Worm (Caenorhabditis elegans) whole organism, L4 larva: ENCODE data around the gene clec-51.
A peak's percentile ranks its signal among the peaks of the same experiment; 100 is the strongest.

Source experiments
- F10B5.3 ChIP-seq: sonication (generic microtip); optimal IDR thresholded peaks from 2 replicates; lab custom pipeline; 2016; ENCODE audit warnings: mild to moderate bottlenecking, missing genetic modification characterization, missing compliant biosample characterization
- F26F4.8 ChIP-seq: fragments of 200-800 bp; sonication (Bioruptor generic); conservative IDR thresholded peaks from 2 replicates; pipeline ENCODE4 v1.3.6; 2022; ENCODE audit warnings: missing genetic modification characterization, missing compliant biosample characterization
- T26A8.4 ChIP-seq: fragments of 200-800 bp; sonication (Bioruptor generic); IDR thresholded peaks from 2 replicates; pipeline ENCODE4 v1.3.6; 2022; ENCODE audit warnings: missing genetic modification characterization, missing compliant biosample characterization
- Y105C5A.15 ChIP-seq: fragments of 200-800 bp; sonication (Bioruptor generic); IDR thresholded peaks from 2 replicates; pipeline ENCODE4 v1.3.6; 2022; ENCODE audit warnings: missing genetic modification characterization, missing compliant biosample characterization
- Y5F2A.4 ChIP-seq: fragments of 200-800 bp; sonication (Bioruptor generic); optimal IDR thresholded peaks from 2 replicates; lab custom pipeline; 2018; ENCODE audit warnings: mild to moderate bottlenecking, missing genetic modification characterization, missing compliant biosample characterization
- Y75B8A.6 ChIP-seq: fragments of 200-800 bp; sonication (Bioruptor generic); IDR thresholded peaks from 2 replicates; pipeline ENCODE4 v1.3.6; 2022; ENCODE audit warnings: missing genetic modification reagents, missing genetic modification characterization, missing compliant biosample characterization
- ZK337.2 ChIP-seq: fragments of 200-800 bp; sonication (Bioruptor generic); IDR thresholded peaks from 2 replicates; pipeline ENCODE4 v1.3.6; 2022; ENCODE audit warnings: missing genetic modification reagents, missing genetic modification characterization, missing compliant biosample characterization
- aha-1 ChIP-seq: fragments of 150-350 bp; peaks from one replicate; lab custom pipeline; 2014; ENCODE audit warnings: missing biosample characterization, missing genetic modification characterization
- aly-2 ChIP-seq: sonication (generic microtip); optimal IDR thresholded peaks from 2 replicates; lab custom pipeline; 2018; ENCODE audit warnings: missing biosample characterization, missing genetic modification characterization
- ceh-20 ChIP-seq: fragments of 200-800 bp; sonication (Bioruptor generic); IDR thresholded peaks from 2 replicates; pipeline ENCODE4 v1.3.6; 2022; ENCODE audit warnings: missing genetic modification reagents, missing genetic modification characterization, missing compliant biosample characterization
- ceh-28 ChIP-seq: fragments of 150-350 bp; optimal IDR thresholded peaks from 2 replicates; lab custom pipeline; 2014; ENCODE audit warnings: missing biosample characterization, missing genetic modification reagents, missing genetic modification characterization
- ceh-32 ChIP-seq: sonication (generic microtip); optimal IDR thresholded peaks from 2 replicates; lab custom pipeline; 2016; ENCODE audit warnings: mild to moderate bottlenecking, missing genetic modification characterization, missing compliant biosample characterization; ENCODE audit not compliant: poor library complexity
- ceh-44 ChIP-seq: fragments of 200-800 bp; sonication (Bioruptor generic); IDR thresholded peaks from 2 replicates; pipeline ENCODE4 v1.3.6; 2022; ENCODE audit warnings: missing genetic modification reagents, missing genetic modification characterization, missing compliant biosample characterization
- ceh-82 ChIP-seq: sonication (generic microtip); optimal IDR thresholded peaks from 2 replicates; lab custom pipeline; 2017; ENCODE audit warnings: missing biosample characterization, missing genetic modification characterization
- ces-1 ChIP-seq: fragments of 150-350 bp; sonication (generic microtip); optimal IDR thresholded peaks from 4 replicates; lab custom pipeline; 2014; ENCODE audit warnings: missing biosample characterization, missing genetic modification reagents, missing genetic modification characterization
- cey-2 ChIP-seq: sonication (generic microtip); optimal IDR thresholded peaks from 3 replicates; lab custom pipeline; 2017; ENCODE audit warnings: missing genetic modification characterization, mild to moderate bottlenecking, missing compliant biosample characterization, antibody characterized with exemption, borderline replicate concordance; ENCODE audit not compliant: insufficient read depth
- ctbp-1 ChIP-seq: fragments of 200-800 bp; sonication (Bioruptor generic); IDR thresholded peaks from 2 replicates; pipeline ENCODE4 v1.3.6; 2022; ENCODE audit warnings: missing genetic modification reagents, missing genetic modification characterization, missing compliant biosample characterization
- dmd-8 ChIP-seq: fragments of 200-800 bp; sonication (Bioruptor generic); IDR thresholded peaks from 2 replicates; pipeline ENCODE4 v1.3.6; 2022; ENCODE audit warnings: missing genetic modification characterization, missing compliant biosample characterization
- dmd-9 ChIP-seq: fragments of 200-800 bp; sonication (Bioruptor generic); IDR thresholded peaks from 2 replicates; pipeline ENCODE4 v1.3.6; 2022; ENCODE audit warnings: missing genetic modification reagents, missing genetic modification characterization, missing compliant biosample characterization
- duxl-1 ChIP-seq: sonication (generic microtip); optimal IDR thresholded peaks from 2 replicates; lab custom pipeline; 2016; ENCODE audit warnings: mild to moderate bottlenecking, missing genetic modification characterization, moderate library complexity, missing compliant biosample characterization; ENCODE audit not compliant: poor library complexity
- dve-1 ChIP-seq: sonication (generic microtip); optimal IDR thresholded peaks from 2 replicates; lab custom pipeline; 2017; ENCODE audit warnings: antibody characterized with exemption, mild to moderate bottlenecking, missing genetic modification characterization, missing compliant biosample characterization; ENCODE audit not compliant: insufficient read depth
- fkh-10 ChIP-seq: fragments of 150-350 bp; optimal IDR thresholded peaks from 2 replicates; lab custom pipeline; 2014; ENCODE audit warnings: missing biosample characterization, missing genetic modification reagents, missing genetic modification characterization
- fos-1 ChIP-seq: fragments of 150-350 bp; optimal IDR thresholded peaks from 2 replicates; lab custom pipeline; 2014; ENCODE audit warnings: missing biosample characterization, missing genetic modification characterization
- gei-8 ChIP-seq: fragments of 200-800 bp; sonication (Bioruptor generic); optimal IDR thresholded peaks from 2 replicates; lab custom pipeline; 2018; ENCODE audit warnings: mild to moderate bottlenecking, missing genetic modification characterization, missing compliant biosample characterization
- hlh-11 ChIP-seq: fragments of 200-800 bp; sonication (Bioruptor generic); optimal IDR thresholded peaks from 2 replicates; lab custom pipeline; 2018; ENCODE audit warnings: mild to moderate bottlenecking, missing genetic modification characterization, missing compliant biosample characterization
- hmg-1.1 ChIP-seq: fragments of 200-800 bp; sonication (Bioruptor generic); IDR thresholded peaks from 2 replicates; pipeline ENCODE4 v1.3.6; 2022; ENCODE audit warnings: missing genetic modification reagents, missing genetic modification characterization, missing compliant biosample characterization
- jun-1 ChIP-seq: fragments of 150-350 bp; optimal IDR thresholded peaks from 2 replicates; lab custom pipeline; 2014; ENCODE audit warnings: missing biosample characterization, missing genetic modification reagents, missing genetic modification characterization
- lin-29 ChIP-seq: fragments of 200-800 bp; sonication (Bioruptor generic); IDR thresholded peaks from 2 replicates; pipeline ENCODE4 v1.3.6; 2022; ENCODE audit warnings: missing genetic modification reagents, missing genetic modification characterization, missing compliant biosample characterization
- lin-38 ChIP-seq: fragments of 200-800 bp; sonication (Bioruptor generic); IDR thresholded peaks from 2 replicates; pipeline ENCODE4 v1.3.6; 2022; ENCODE audit warnings: missing genetic modification reagents, missing genetic modification characterization, missing compliant biosample characterization
- lin-39 ChIP-seq: fragments of 150-350 bp; optimal IDR thresholded peaks from 2 replicates; lab custom pipeline; 2014; ENCODE audit warnings: missing biosample characterization, missing genetic modification reagents, missing genetic modification characterization
- madf-5 ChIP-seq, 2 experiments: fragments of 200-800 bp; sonication (Bioruptor generic); IDR thresholded peaks; 2 replicates each; pipeline ENCODE4 v1.3.6; 2022; ENCODE audit warnings: missing compliant biosample characterization in 2 of 2, missing genetic modification characterization in 2 of 2
- mdt-29 ChIP-seq: fragments of 200-800 bp; sonication (Bioruptor generic); IDR thresholded peaks from 2 replicates; pipeline ENCODE4 v1.3.6; 2022; ENCODE audit warnings: missing genetic modification reagents, missing genetic modification characterization, missing compliant biosample characterization
- mep-1 ChIP-seq: fragments of 150-350 bp; sonication (generic microtip); optimal IDR thresholded peaks from 3 replicates; lab custom pipeline; 2014; ENCODE audit warnings: missing biosample characterization, missing genetic modification characterization
- mxl-3 ChIP-seq: fragments of 200-800 bp; sonication (Bioruptor generic); optimal IDR thresholded peaks from 2 replicates; lab custom pipeline; 2018; ENCODE audit warnings: mild to moderate bottlenecking, missing genetic modification characterization, missing compliant biosample characterization
- nhr-10 ChIP-seq: fragments of 150-350 bp; optimal IDR thresholded peaks from 2 replicates; lab custom pipeline; 2014; ENCODE audit warnings: missing biosample characterization, missing genetic modification characterization
- nhr-11 ChIP-seq: fragments of 150-350 bp; optimal IDR thresholded peaks from 2 replicates; lab custom pipeline; 2014; ENCODE audit warnings: missing biosample characterization, missing genetic modification characterization
- nhr-41 ChIP-seq: fragments of 200-800 bp; sonication (Bioruptor generic); IDR thresholded peaks from 2 replicates; pipeline ENCODE4 v1.3.6; 2022; ENCODE audit warnings: missing genetic modification reagents, missing genetic modification characterization, missing compliant biosample characterization
- nhr-42 ChIP-seq: fragments of 200-800 bp; sonication (Bioruptor generic); IDR thresholded peaks from 2 replicates; pipeline ENCODE4 v1.3.6; 2022; ENCODE audit warnings: missing genetic modification characterization, missing compliant biosample characterization
- pha-4 ChIP-seq, 2 experiments: fragments of 150-350 bp in 1 of 2; fragments of 200-800 bp in 1 of 2; sonication (Bioruptor generic) in 1 of 2; IDR thresholded peaks in 1 of 2; optimal IDR thresholded peaks in 1 of 2; 2 replicates each; pipeline versions ENCODE4 v1.3.6 to Lab custom; 2014 to 2022; ENCODE audit warnings: missing genetic modification characterization in 2 of 2, missing genetic modification reagents in 2 of 2, missing biosample characterization in 1 of 2, missing compliant biosample characterization in 1 of 2
- pqm-1 ChIP-seq: sonication (generic microtip); optimal IDR thresholded peaks from 2 replicates; lab custom pipeline; 2017; ENCODE audit warnings: missing biosample characterization, missing genetic modification characterization
- sdz-12 ChIP-seq: fragments of 200-800 bp; sonication (Bioruptor generic); optimal IDR thresholded peaks from 2 replicates; lab custom pipeline; 2018; ENCODE audit warnings: mild to moderate bottlenecking, missing genetic modification characterization, missing compliant biosample characterization
- set-16 ChIP-seq: fragments of 200-800 bp; sonication (Bioruptor generic); IDR thresholded peaks from 2 replicates; pipeline ENCODE4 v1.3.6; 2022; ENCODE audit warnings: missing genetic modification reagents, missing genetic modification characterization, missing compliant biosample characterization
- skn-1 ChIP-seq: fragments of 150-350 bp; optimal IDR thresholded peaks from 2 replicates; lab custom pipeline; 2014; ENCODE audit warnings: missing biosample characterization, missing genetic modification characterization
- snpc-1.2 ChIP-seq: fragments of 200-800 bp; sonication (Bioruptor generic); IDR thresholded peaks from 2 replicates; pipeline ENCODE4 v1.3.6; 2022; ENCODE audit warnings: missing genetic modification reagents, missing genetic modification characterization, missing compliant biosample characterization
- snpc-4 ChIP-seq: fragments of 150-350 bp; optimal IDR thresholded peaks from 2 replicates; lab custom pipeline; 2014; ENCODE audit warnings: missing biosample characterization, missing genetic modification characterization
- tra-1 ChIP-seq: fragments of 200-800 bp; sonication (Bioruptor generic); IDR thresholded peaks from 2 replicates; pipeline ENCODE4 v1.3.6; 2022; ENCODE audit warnings: missing genetic modification reagents, missing genetic modification characterization, missing compliant biosample characterization
- unc-62 ChIP-seq, 3 experiments: fragments of 150-350 bp in 1 of 3; sonication (generic microtip); optimal IDR thresholded peaks in 2 of 3; peaks in 1 of 3; 1 replicate in 1 of 3; 2 replicates in 2 of 3; lab custom pipeline; 2014 to 2017; ENCODE audit warnings: missing biosample characterization in 3 of 3, missing genetic modification characterization in 3 of 3, missing genetic modification reagents in 3 of 3, missing genotype in 1 of 3
- zag-1 ChIP-seq: fragments of 150-350 bp; optimal IDR thresholded peaks from 2 replicates; lab custom pipeline; 2014; ENCODE audit warnings: missing biosample characterization, missing genetic modification characterization
- zip-2 ChIP-seq: fragments of 150-350 bp; optimal IDR thresholded peaks from 2 replicates; lab custom pipeline; 2014; ENCODE audit warnings: missing biosample characterization, missing genetic modification characterization
- ztf-11 ChIP-seq: fragments of 150-350 bp; optimal IDR thresholded peaks from 2 replicates; lab custom pipeline; 2014; ENCODE audit warnings: missing biosample characterization, missing genetic modification characterization

Gene clec-51

ce11 chrIV:8142735-8143550 lies 20.7 kb downstream of the clec-51 start, which contains the start of gene pmk-2:
pmk-2 (plus strand) TSS chrIV:8143500.
- TF ChIP-seq ceh-28 (tag; lab: Kevin White, UChicago), result no peak
- TF ChIP-seq sdz-12 (GFP tag; lab: Kevin White, UChicago), result no peak
- no peak for TF ChIP-seq duxl-1
- TF ChIP-seq dmd-8 (GFP tag; lab: Robert Waterston, UW), result no peak
- no peak for TF ChIP-seq lin-39 (tag; lab: Kevin White, UChicago)
- TF ChIP-seq mxl-3, result no peak
- TF ChIP-seq aly-2 (tag; lab: Kevin White, UChicago), result no peak
- TF ChIP-seq fkh-10 (GFP tag; lab: Kevin White, UChicago), result no peak
- TF ChIP-seq ctbp-1, result no peak
- peak; percentile 29 for TF ChIP-seq pqm-1 (tag; lab: Kevin White, UChicago)
- TF ChIP-seq ces-1 (GFP tag; lab: Kevin White, UChicago), result no peak
- TF ChIP-seq snpc-1.2 (GFP tag; lab: Robert Waterston, UW), result no peak
- TF ChIP-seq nhr-42 (GFP tag; lab: Robert Waterston, UW), result no peak
- TF ChIP-seq cey-2 (tag; lab: Kevin White, UChicago), result no peak
- TF ChIP-seq set-16 (GFP tag; lab: Robert Waterston, UW), result no peak
- no peak for TF ChIP-seq madf-5 (GFP tag; IDR thresholded peaks at IDR 0.05; lab: Robert Waterston, UW)
- TF ChIP-seq unc-62 (GFP tag; optimal IDR thresholded peaks at IDR 0.05 in 1 of 2; lab: Kevin White, UChicago), result peak in 1 of 2 experiments; percentile 87
- TF ChIP-seq unc-62 (tag; optimal IDR thresholded peaks at IDR 0.05; lab: Kevin White, UChicago), result no peak
- no peak for TF ChIP-seq skn-1
- TF ChIP-seq Y105C5A.15 (GFP tag; lab: Robert Waterston, UW), result no peak
- no peak for TF ChIP-seq dmd-9 (GFP tag; lab: Robert Waterston, UW)
- no peak for TF ChIP-seq nhr-10 (tag; lab: Kevin White, UChicago)
- no peak for TF ChIP-seq snpc-4 (tag; lab: Kevin White, UChicago)
- no peak for TF ChIP-seq gei-8 (GFP tag; lab: Kevin White, UChicago)
- no peak for TF ChIP-seq hmg-1.1
- TF ChIP-seq pha-4 (GFP tag; IDR thresholded peaks at IDR 0.05; lab: Robert Waterston, UW), result no peak
- no peak for TF ChIP-seq pha-4 (tag; optimal IDR thresholded peaks at IDR 0.05; lab: Kevin White, UChicago)
- peak; percentile 25 for TF ChIP-seq dve-1 (tag; lab: Kevin White, UChicago)
- no peak for TF ChIP-seq hlh-11 (tag; lab: Kevin White, UChicago)
- TF ChIP-seq lin-38, result no peak
- no peak for TF ChIP-seq tra-1 (GFP tag; lab: Robert Waterston, UW)
- TF ChIP-seq jun-1 (tag; lab: Kevin White, UChicago), result no peak
- TF ChIP-seq nhr-41 (GFP tag; lab: Robert Waterston, UW), result no peak
- TF ChIP-seq zip-2, result no peak
- no peak for TF ChIP-seq Y5F2A.4 (GFP tag; lab: Kevin White, UChicago)
- peak; percentile 9 for TF ChIP-seq nhr-11 (tag; lab: Kevin White, UChicago)
- TF ChIP-seq mdt-29, result no peak
- TF ChIP-seq F26F4.8 (GFP tag; lab: Robert Waterston, UW), result no peak
- TF ChIP-seq ceh-44 (GFP tag; lab: Robert Waterston, UW), result no peak
- no peak for TF ChIP-seq F10B5.3 (tag; lab: Kevin White, UChicago)
- TF ChIP-seq lin-29 (GFP tag; lab: Robert Waterston, UW), result no peak
- no peak for TF ChIP-seq ceh-82
- no peak for TF ChIP-seq ceh-32 (tag; lab: Kevin White, UChicago)
- no peak for TF ChIP-seq Y75B8A.6
- no peak for TF ChIP-seq ZK337.2 (GFP tag; lab: Robert Waterston, UW)
- TF ChIP-seq zag-1 (tag; lab: Kevin White, UChicago), result no peak
- TF ChIP-seq mep-1 (tag; lab: Kevin White, UChicago), result peak; percentile 37
- no peak for TF ChIP-seq ztf-11 (tag; lab: Kevin White, UChicago)
- no peak for TF ChIP-seq ceh-20 (GFP tag; lab: Robert Waterston, UW)
- peak; percentile 79 for TF ChIP-seq aha-1 (tag; lab: Kevin White, UChicago)
- TF ChIP-seq T26A8.4, result no peak
- no peak for TF ChIP-seq fos-1 (tag; lab: Kevin White, UChicago)
